Worm (Caenorhabditis elegans): ENCODE data around the gene CD4.8.

DNA sequence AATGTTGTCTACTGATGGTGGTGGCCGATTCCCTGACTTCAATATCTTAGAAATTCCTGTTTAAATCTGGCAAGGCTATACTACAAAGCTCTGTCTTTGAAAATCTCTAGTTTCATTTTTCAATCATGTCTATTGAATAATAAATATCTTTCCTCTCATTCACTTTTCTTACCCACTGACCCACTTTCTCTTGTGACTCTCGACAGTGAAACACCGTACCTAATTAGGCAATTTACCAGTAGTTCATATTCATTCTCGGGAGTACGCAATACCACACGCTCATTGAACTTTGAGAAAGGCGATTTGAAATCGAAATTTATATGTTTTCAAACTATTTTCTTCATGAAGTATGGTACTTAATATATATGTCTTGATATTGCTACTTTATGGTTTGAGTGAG is 16.3 kb downstream of the CD4.8 start, which contains the start of gene CD4.11:
- TF ChIP-seq sptf-1 (tag; optimal IDR thresholded peaks at IDR 0.05) (no peak), nhr-28 (tag; optimal IDR thresholded peaks at IDR 0.05) (no peak), mls-2 (tag; optimal IDR thresholded peaks at IDR 0.05) (no peak), unc-39 (tag; optimal IDR thresholded peaks at IDR 0.05) (no peak), ceh-43 (GFP tag; optimal IDR thresholded peaks at IDR 0.05) (no peak), elt-1 (tag; optimal IDR thresholded peaks at IDR 0.05; ENCODE audit: borderline replicate concordance, insufficient read depth) (no peak), nhr-237 (tag; optimal IDR thresholded peaks at IDR 0.05) (no peak), nhr-12 (tag; optimal IDR thresholded peaks at IDR 0.05) (no peak), snpc-4 (tag; optimal IDR thresholded peaks at IDR 0.05) (no peak), pha-4 (tag; optimal IDR thresholded peaks at IDR 0.05) (no peak), nhr-2 (tag; optimal IDR thresholded peaks at IDR 0.05) (no peak), ztf-11 (tag; optimal IDR thresholded peaks at IDR 0.05) (no peak), ces-1 (GFP tag; optimal IDR thresholded peaks at IDR 0.05) (no peak), lin-32 (GFP tag; optimal IDR thresholded peaks at IDR 0.05) (no peak)
